Worm (Caenorhabditis elegans) whole organism, L1 larva: ENCODE data around the gene dro-1.

ENCODE experiments used
- C04F5.9 ChIP-seq: sonication (generic microtip); optimal IDR thresholded peaks from 2 replicates; lab custom pipeline; 2016; ENCODE audit warnings: missing genetic modification characterization, missing compliant biosample characterization
- aly-2 ChIP-seq: fragments of 150-350 bp; optimal IDR thresholded peaks from 2 replicates; lab custom pipeline; 2014; ENCODE audit warnings: missing biosample characterization, missing genetic modification characterization
- ama-1 ChIP-seq: fragments of 150-350 bp; optimal IDR thresholded peaks from 2 replicates; lab custom pipeline; 2014
- ceh-63 ChIP-seq: fragments of 200-800 bp; sonication (Bioruptor generic); optimal IDR thresholded peaks from 2 replicates; lab custom pipeline; 2018; ENCODE audit warnings: mild to moderate bottlenecking, missing genetic modification characterization, missing compliant biosample characterization
- ceh-8 ChIP-seq: fragments of 200-800 bp; sonication (Bioruptor generic); optimal IDR thresholded peaks from 2 replicates; lab custom pipeline; 2018; ENCODE audit warnings: mild to moderate bottlenecking, missing genetic modification characterization, moderate library complexity, missing compliant biosample characterization
- ceh-82 ChIP-seq, 3 experiments: fragments of 150-350 bp in 1 of 3; sonication (generic microtip) in 2 of 3; optimal IDR thresholded peaks; 2 replicates each; lab custom pipeline; 2014 to 2017; ENCODE audit warnings: missing biosample characterization in 3 of 3, missing genetic modification characterization in 3 of 3
- ceh-90 ChIP-seq: sonication (generic microtip); optimal IDR thresholded peaks from 2 replicates; lab custom pipeline; 2016; ENCODE audit warnings: missing genetic modification characterization, missing compliant biosample characterization
- ces-1 ChIP-seq: fragments of 150-350 bp; optimal IDR thresholded peaks from 2 replicates; lab custom pipeline; 2014; ENCODE audit warnings: missing biosample characterization, missing genetic modification reagents, missing genetic modification characterization
- dpl-1 ChIP-seq, 3 experiments: fragments of 150-350 bp in 2 of 3; sonication (generic microtip) in 1 of 3; optimal IDR thresholded peaks; 2 replicates each; lab custom pipeline; 2014 to 2017; ENCODE audit warnings: missing biosample characterization in 3 of 3, missing genetic modification characterization in 3 of 3, missing genetic modification reagents in 3 of 3
- dsc-1 ChIP-seq: sonication (generic microtip); optimal IDR thresholded peaks from 2 replicates; lab custom pipeline; 2016; ENCODE audit warnings: mild to moderate bottlenecking, missing genetic modification characterization, missing compliant biosample characterization
- efl-1 ChIP-seq, 4 experiments: fragments of 150-350 bp; optimal IDR thresholded peaks in 3 of 4; peaks in 1 of 4; 1 replicate in 1 of 4; 2 replicates in 3 of 4; lab custom pipeline; 2014; ENCODE audit warnings: missing biosample characterization in 2 of 4, missing genetic modification characterization in 2 of 4, missing genetic modification reagents in 2 of 4
- ets-5 ChIP-seq: fragments of 200-800 bp; sonication (Bioruptor generic); IDR thresholded peaks from 2 replicates; pipeline ENCODE4 v1.3.6; 2022; ENCODE audit warnings: missing genetic modification characterization, missing compliant biosample characterization
- fkh-4 ChIP-seq: sonication (generic microtip); optimal IDR thresholded peaks from 2 replicates; lab custom pipeline; 2016; ENCODE audit warnings: missing compliant biosample characterization, missing genetic modification characterization, borderline replicate concordance
- fkh-8 ChIP-seq: sonication (generic microtip); optimal IDR thresholded peaks from 2 replicates; lab custom pipeline; 2016; ENCODE audit warnings: mild to moderate bottlenecking, missing genetic modification characterization, missing compliant biosample characterization
- fos-1 ChIP-seq: fragments of 150-350 bp; optimal IDR thresholded peaks from 2 replicates; lab custom pipeline; 2014; ENCODE audit warnings: missing biosample characterization, missing genetic modification characterization
- hpl-2 ChIP-seq: fragments of 150-350 bp; optimal IDR thresholded peaks from 2 replicates; lab custom pipeline; 2014; ENCODE audit warnings: missing biosample characterization, missing genetic modification reagents, missing genetic modification characterization
- irx-1 ChIP-seq: sonication (generic microtip); optimal IDR thresholded peaks from 2 replicates; lab custom pipeline; 2016; ENCODE audit warnings: missing genetic modification characterization, missing compliant biosample characterization
- isw-1 ChIP-seq: fragments of 200-800 bp; sonication (Bioruptor generic); IDR thresholded peaks from 2 replicates; pipeline ENCODE4 v1.3.6; 2022; ENCODE audit warnings: missing genetic modification characterization, missing compliant biosample characterization
- jun-1 ChIP-seq: fragments of 150-350 bp; optimal IDR thresholded peaks from 2 replicates; lab custom pipeline; 2014; ENCODE audit warnings: missing biosample characterization, missing genetic modification reagents, missing genetic modification characterization
- lin-14 ChIP-seq: fragments of 200-800 bp; sonication (Bioruptor generic); optimal IDR thresholded peaks from 2 replicates; lab custom pipeline; 2018; ENCODE audit warnings: mild to moderate bottlenecking, missing genetic modification characterization, moderate library complexity, missing compliant biosample characterization
- lin-39 ChIP-seq: fragments of 150-350 bp; optimal IDR thresholded peaks from 2 replicates; lab custom pipeline; 2014; ENCODE audit warnings: missing biosample characterization, missing genetic modification reagents, missing genetic modification characterization
- lsy-2 ChIP-seq, 2 experiments: fragments of 150-350 bp; optimal IDR thresholded peaks; 2 replicates each; lab custom pipeline; 2014; ENCODE audit warnings: missing biosample characterization in 2 of 2, missing genetic modification characterization in 2 of 2
- nhr-19 ChIP-seq: fragments of 200-800 bp; sonication (Bioruptor generic); conservative IDR thresholded peaks from 2 replicates; pipeline ENCODE4 v1.3.6; 2022; ENCODE audit warnings: missing genetic modification characterization, missing compliant biosample characterization
- nhr-20 ChIP-seq: sonication (generic microtip); optimal IDR thresholded peaks from 2 replicates; lab custom pipeline; 2016; ENCODE audit warnings: mild to moderate bottlenecking, missing genetic modification characterization, missing compliant biosample characterization
- nhr-237 ChIP-seq: fragments of 150-350 bp; optimal IDR thresholded peaks from 2 replicates; lab custom pipeline; 2014; ENCODE audit warnings: missing biosample characterization, missing genetic modification characterization
- nhr-47 ChIP-seq: sonication (generic microtip); optimal IDR thresholded peaks from 2 replicates; lab custom pipeline; 2016; ENCODE audit warnings: mild to moderate bottlenecking, missing genetic modification characterization, moderate library complexity, missing compliant biosample characterization
- nhr-71 ChIP-seq: sonication (generic microtip); optimal IDR thresholded peaks from 2 replicates; lab custom pipeline; 2016; ENCODE audit warnings: mild to moderate bottlenecking, missing genetic modification characterization, moderate library complexity, missing compliant biosample characterization
- nhr-77 ChIP-seq: fragments of 150-350 bp; optimal IDR thresholded peaks from 2 replicates; lab custom pipeline; 2014; ENCODE audit warnings: missing biosample characterization, missing genetic modification characterization
- swsn-7 ChIP-seq: sonication (generic microtip); optimal IDR thresholded peaks from 2 replicates; lab custom pipeline; 2016; ENCODE audit warnings: missing genetic modification characterization, missing compliant biosample characterization
- tbx-2 ChIP-seq: sonication (generic microtip); optimal IDR thresholded peaks from 2 replicates; lab custom pipeline; 2016; ENCODE audit warnings: missing genetic modification characterization, missing compliant biosample characterization
- unc-30 ChIP-seq: sonication (generic microtip); optimal IDR thresholded peaks from 2 replicates; lab custom pipeline; 2017; ENCODE audit warnings: missing biosample characterization, missing genetic modification characterization
- xbp-1 ChIP-seq: sonication (generic microtip); optimal IDR thresholded peaks from 2 replicates; lab custom pipeline; 2016; ENCODE audit warnings: missing genetic modification characterization, missing compliant biosample characterization
- zip-4 ChIP-seq: fragments of 200-800 bp; sonication (Bioruptor generic); optimal IDR thresholded peaks from 2 replicates; lab custom pipeline; 2018; ENCODE audit warnings: mild to moderate bottlenecking, missing genetic modification characterization, moderate library complexity, missing compliant biosample characterization
- ztf-4 ChIP-seq: fragments of 150-350 bp; optimal IDR thresholded peaks from 2 replicates; lab custom pipeline; 2014; ENCODE audit warnings: missing biosample characterization, missing genetic modification characterization

The dro-1 gene

ce11 chrIII:13347782-13348327, 5.4 kb downstream of the dro-1 start:
- TF ChIP-seq dsc-1 (tag; lab: Kevin White, UChicago) (peak; percentile 66), nhr-19 (GFP tag; lab: Robert Waterston, UW) (no peak), ceh-90 (tag; lab: Kevin White, UChicago) (no peak), nhr-71 (tag; lab: Kevin White, UChicago) (peak; percentile 33), nhr-47 (tag; lab: Kevin White, UChicago) (peak; percentile 11), fkh-4 (peak; percentile 1), lin-14 (GFP tag; lab: Kevin White, UChicago) (peak; percentile 77), ceh-82 (tag; optimal IDR thresholded peaks at IDR 0.05; lab: Kevin White, UChicago) (peak in 2 of 3 experiments; percentile 7 to 48), efl-1 (optimal IDR thresholded peaks at IDR 0.05; lab: Kevin White, UChicago) (peak in 1 of 2 experiments; percentile 3), efl-1 (GFP tag; optimal IDR thresholded peaks at IDR 0.05 in 1 of 2; lab: Kevin White, UChicago) (no peak), isw-1 (GFP tag; lab: Robert Waterston, UW) (0 out of 2 replicates have a peak, but pooled peaks have one; percentile 12), swsn-7 (tag; lab: Kevin White, UChicago) (peak; percentile 0), fkh-8 (peak; percentile 9), lsy-2 (tag; optimal IDR thresholded peaks at IDR 0.05; lab: Kevin White, UChicago) (peak in 1 of 2 experiments; percentile 18), C04F5.9 (tag; lab: Kevin White, UChicago) (no peak), tbx-2 (tag; lab: Kevin White, UChicago) (peak; percentile 28)

- TF ChIP-seq ceh-8: no peak
- TF ChIP-seq ces-1 (GFP tag; lab: Kevin White, UChicago): no peak
- TF ChIP-seq ets-5: no peak
- peak; percentile 10 for TF ChIP-seq nhr-71 (tag; lab: Kevin White, UChicago)
- TF ChIP-seq hpl-2 (GFP tag; lab: Kevin White, UChicago): no peak
- peak; percentile 21 for TF ChIP-seq fkh-8
- TF ChIP-seq nhr-47 (tag; lab: Kevin White, UChicago): peak; percentile 28
- peak; percentile 78 for TF ChIP-seq dsc-1 (tag; lab: Kevin White, UChicago)
- TF ChIP-seq ceh-82 (tag; optimal IDR thresholded peaks at IDR 0.05; lab: Kevin White, UChicago): peak in 1 of 3 experiments; percentile 6
- TF ChIP-seq irx-1 (tag; lab: Kevin White, UChicago): no peak
- TF ChIP-seq dpl-1 (GFP tag; optimal IDR thresholded peaks at IDR 0.05; lab: Kevin White, UChicago): no peak
- no peak for TF ChIP-seq nhr-237 (tag; lab: Kevin White, UChicago)
- no peak for TF ChIP-seq xbp-1 (tag; lab: Kevin White, UChicago)
- TF ChIP-seq, all 84 proteins: peak for 5
These were observed 6.4 kb downstream of the dro-1 start for ce11 chrIII:13348891-13349290.

- TF ChIP-seq nhr-20 (tag; lab: Kevin White, UChicago) (no peak), nhr-71 (tag; lab: Kevin White, UChicago) (peak; percentile 3), lsy-2 (tag; optimal IDR thresholded peaks at IDR 0.05; lab: Kevin White, UChicago) (peak in 1 of 2 experiments; percentile 12), ztf-4 (tag; lab: Kevin White, UChicago) (no peak), fkh-4 (no peak), lin-14 (GFP tag; lab: Kevin White, UChicago) (peak; percentile 66)
- TF ChIP-seq, all 84 proteins: peak for 3
These were observed 8.5 kb downstream of the dro-1 start for ce11 chrIII:13350964-13351363.

ce11 chrIII:13359256-13359655, 16.8 kb downstream of the dro-1 start, which contains the start of gene F53A2.9:
F53A2.9 (minus strand) TSS chrIII:13359356.
- TF ChIP-seq jun-1 (tag; lab: Kevin White, UChicago): no peak
- TF ChIP-seq xbp-1 (tag; lab: Kevin White, UChicago): no peak
- TF ChIP-seq ama-1: no peak
- TF ChIP-seq zip-4: no peak
- TF ChIP-seq aly-2 (tag; lab: Kevin White, UChicago): no peak
- TF ChIP-seq fos-1 (tag; lab: Kevin White, UChicago): no peak
- TF ChIP-seq unc-30 (tag; lab: Kevin White, UChicago): no peak
- TF ChIP-seq lin-39: no peak
- TF ChIP-seq ceh-63: no peak
- no peak for TF ChIP-seq nhr-77 (tag; lab: Kevin White, UChicago)
- no peak for TF ChIP-seq efl-1 (optimal IDR thresholded peaks at IDR 0.05; lab: Kevin White, UChicago)
- TF ChIP-seq efl-1 (GFP tag; optimal IDR thresholded peaks at IDR 0.05 in 1 of 2; lab: Kevin White, UChicago): no peak
- TF ChIP-seq tbx-2 (tag; lab: Kevin White, UChicago): no peak
- TF ChIP-seq, all 84 proteins: peak for 0
